Worm (Caenorhabditis elegans) whole organism, L2 larva: ENCODE measurements around the gene F18A12.7.

Experiments used
- aly-2 ChIP-seq: fragments of 150-350 bp; optimal IDR thresholded peaks from 2 replicates; lab custom pipeline; 2014; ENCODE audit warnings: missing biosample characterization, missing genetic modification characterization
- ceh-82 ChIP-seq: fragments of 150-350 bp; optimal IDR thresholded peaks from 2 replicates; lab custom pipeline; 2014; ENCODE audit warnings: missing biosample characterization, missing genetic modification characterization
- lin-13 ChIP-seq: fragments of 150-350 bp; optimal IDR thresholded peaks from 2 replicates; lab custom pipeline; 2014; ENCODE audit warnings: missing biosample characterization, missing genetic modification reagents, missing genetic modification characterization

DNA sequence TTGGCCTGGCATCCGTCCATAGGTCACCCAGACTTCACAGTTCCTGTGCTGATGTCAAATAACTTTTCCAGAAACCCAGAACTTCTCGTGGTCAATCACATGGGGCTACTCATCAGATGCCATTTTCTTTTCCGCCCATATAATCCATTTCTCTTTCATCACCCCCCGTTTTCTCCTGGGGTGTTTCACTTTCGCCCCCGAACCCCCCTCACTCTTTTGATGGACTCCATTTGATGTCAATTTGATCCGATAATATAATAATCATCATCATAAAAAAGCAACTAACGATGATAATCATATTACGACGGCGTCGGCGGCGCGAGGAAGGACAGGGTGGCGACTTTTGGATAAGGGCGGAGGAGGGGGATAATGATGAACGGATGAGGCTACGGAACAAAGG lies 24.0 kb upstream of the F18A12.7 start:
- TF ChIP-seq aly-2 (tag; lab: Kevin White, UChicago) = no peak
- TF ChIP-seq ceh-82 = no peak
- no peak for TF ChIP-seq lin-13 (GFP tag; lab: Kevin White, UChicago)
